Worm (Caenorhabditis elegans) whole organism, mixed stage, embryonic: ENCODE measurements around the gene C08B6.6.

Experiments used
- M03D4.4 ChIP-seq: sonication (generic microtip); optimal IDR thresholded peaks from 2 replicates; lab custom pipeline; 2017; ENCODE audit warnings: mild to moderate bottlenecking, missing genetic modification characterization, missing compliant biosample characterization
- blmp-1 ChIP-seq: fragments of 150-350 bp; optimal IDR thresholded peaks from 2 replicates; lab custom pipeline; 2014; ENCODE audit warnings: missing biosample characterization, missing genetic modification characterization
- ceh-39 ChIP-seq: fragments of 150-350 bp; optimal IDR thresholded peaks from 2 replicates; lab custom pipeline; 2014; ENCODE audit warnings: missing biosample characterization, missing genetic modification characterization
- ceh-43 ChIP-seq: fragments of 200-800 bp; sonication (Bioruptor generic); optimal IDR thresholded peaks from 2 replicates; lab custom pipeline; 2018; ENCODE audit warnings: mild to moderate bottlenecking, missing genetic modification characterization, moderate library complexity, missing compliant biosample characterization
- ces-1 ChIP-seq: fragments of 150-350 bp; optimal IDR thresholded peaks from 2 replicates; lab custom pipeline; 2014; ENCODE audit warnings: missing biosample characterization, missing genetic modification reagents, missing genetic modification characterization
- cnd-1 ChIP-seq: fragments of 200-800 bp; sonication (Bioruptor generic); optimal IDR thresholded peaks from 2 replicates; lab custom pipeline; 2018; ENCODE audit warnings: mild to moderate bottlenecking, missing genetic modification characterization, missing compliant biosample characterization
- drap-1 ChIP-seq: fragments of 200-800 bp; sonication (Bioruptor generic); optimal IDR thresholded peaks from 3 replicates; lab custom pipeline; 2018; ENCODE audit warnings: mild to moderate bottlenecking, missing genetic modification characterization, missing compliant biosample characterization
- elt-1 ChIP-seq: sonication (generic microtip); optimal IDR thresholded peaks from 2 replicates; lab custom pipeline; 2017; ENCODE audit warnings: missing genetic modification characterization, mild to moderate bottlenecking, missing compliant biosample characterization, antibody characterized with exemption, moderate library complexity, borderline replicate concordance; ENCODE audit not compliant: insufficient read depth
- elt-3 ChIP-seq: fragments of 150-350 bp; optimal IDR thresholded peaks from 2 replicates; lab custom pipeline; 2014; ENCODE audit warnings: missing biosample characterization, missing genetic modification characterization
- flh-1 ChIP-seq: fragments of 200-800 bp; sonication (Bioruptor generic); optimal IDR thresholded peaks from 2 replicates; lab custom pipeline; 2018; ENCODE audit warnings: mild to moderate bottlenecking, missing genetic modification characterization, moderate library complexity, missing compliant biosample characterization
- ham-2 ChIP-seq: fragments of 200-800 bp; sonication (Bioruptor generic); optimal IDR thresholded peaks from 2 replicates; lab custom pipeline; 2018; ENCODE audit warnings: mild to moderate bottlenecking, missing genetic modification characterization, missing compliant biosample characterization
- hlh-1 ChIP-seq: fragments of 150-350 bp; optimal IDR thresholded peaks from 2 replicates; lab custom pipeline; 2014; ENCODE audit warnings: missing biosample characterization, missing genetic modification reagents, missing genetic modification characterization
- lin-32 ChIP-seq: fragments of 200-800 bp; sonication (Bioruptor generic); optimal IDR thresholded peaks from 2 replicates; lab custom pipeline; 2018; ENCODE audit warnings: mild to moderate bottlenecking, missing genetic modification characterization, missing compliant biosample characterization
- lsy-2 ChIP-seq: fragments of 150-350 bp; optimal IDR thresholded peaks from 2 replicates; lab custom pipeline; 2014; ENCODE audit warnings: missing biosample characterization, missing genetic modification characterization
- mab-5 ChIP-seq: fragments of 150-350 bp; optimal IDR thresholded peaks from 2 replicates; lab custom pipeline; 2014; ENCODE audit warnings: missing biosample characterization, missing genetic modification characterization
- mep-1 ChIP-seq: fragments of 150-350 bp; optimal IDR thresholded peaks from 2 replicates; lab custom pipeline; 2017; ENCODE audit warnings: missing biosample characterization, missing genetic modification reagents, missing genetic modification characterization, inconsistent platforms
- mls-2 ChIP-seq: sonication (generic microtip); optimal IDR thresholded peaks from 2 replicates; lab custom pipeline; 2016; ENCODE audit warnings: mild to moderate bottlenecking, missing genetic modification characterization, moderate library complexity, missing compliant biosample characterization
- nhr-12 ChIP-seq: fragments of 150-350 bp; optimal IDR thresholded peaks from 2 replicates; lab custom pipeline; 2014; ENCODE audit warnings: missing biosample characterization, missing genetic modification characterization
- nhr-2 ChIP-seq: fragments of 150-350 bp; optimal IDR thresholded peaks from 2 replicates; lab custom pipeline; 2014; ENCODE audit warnings: missing biosample characterization, missing genetic modification characterization
- nhr-237 ChIP-seq: fragments of 150-350 bp; optimal IDR thresholded peaks from 2 replicates; lab custom pipeline; 2014; ENCODE audit warnings: missing biosample characterization, missing genetic modification characterization
- pha-4 ChIP-seq: fragments of 150-350 bp; optimal IDR thresholded peaks from 2 replicates; lab custom pipeline; 2018; ENCODE audit warnings: missing biosample characterization, missing genetic modification reagents, missing genetic modification characterization
- sem-2 ChIP-seq: fragments of 200-800 bp; sonication (Bioruptor generic); optimal IDR thresholded peaks from 2 replicates; lab custom pipeline; 2018; ENCODE audit warnings: mild to moderate bottlenecking, missing genetic modification characterization, missing compliant biosample characterization
- snpc-4 ChIP-seq: fragments of 150-350 bp; optimal IDR thresholded peaks from 2 replicates; lab custom pipeline; 2014; ENCODE audit warnings: missing biosample characterization, missing genetic modification characterization
- sptf-1 ChIP-seq: sonication (generic microtip); optimal IDR thresholded peaks from 2 replicates; lab custom pipeline; 2017; ENCODE audit warnings: mild to moderate bottlenecking, missing genetic modification characterization, moderate library complexity, missing compliant biosample characterization
- tbx-8 ChIP-seq: fragments of 200-800 bp; sonication (Bioruptor generic); optimal IDR thresholded peaks from 2 replicates; lab custom pipeline; 2018; ENCODE audit warnings: mild to moderate bottlenecking, missing genetic modification characterization, moderate library complexity, missing compliant biosample characterization
- unc-120 ChIP-seq: sonication (generic microtip); optimal IDR thresholded peaks from 2 replicates; lab custom pipeline; 2017; ENCODE audit warnings: missing genetic modification characterization, missing compliant biosample characterization; ENCODE audit not compliant: poor library complexity, severe bottlenecking
- unc-62 ChIP-seq: fragments of 150-350 bp; optimal IDR thresholded peaks from 2 replicates; lab custom pipeline; 2014; ENCODE audit warnings: missing biosample characterization, missing genetic modification reagents, missing genetic modification characterization
- zip-8 ChIP-seq: fragments of 150-350 bp; optimal IDR thresholded peaks from 2 replicates; lab custom pipeline; 2014; ENCODE audit warnings: missing biosample characterization, missing genetic modification characterization
- ztf-11 ChIP-seq: fragments of 150-350 bp; optimal IDR thresholded peaks from 2 replicates; lab custom pipeline; 2014; ENCODE audit warnings: missing biosample characterization, missing genetic modification characterization

Gene C08B6.6

DNA sequence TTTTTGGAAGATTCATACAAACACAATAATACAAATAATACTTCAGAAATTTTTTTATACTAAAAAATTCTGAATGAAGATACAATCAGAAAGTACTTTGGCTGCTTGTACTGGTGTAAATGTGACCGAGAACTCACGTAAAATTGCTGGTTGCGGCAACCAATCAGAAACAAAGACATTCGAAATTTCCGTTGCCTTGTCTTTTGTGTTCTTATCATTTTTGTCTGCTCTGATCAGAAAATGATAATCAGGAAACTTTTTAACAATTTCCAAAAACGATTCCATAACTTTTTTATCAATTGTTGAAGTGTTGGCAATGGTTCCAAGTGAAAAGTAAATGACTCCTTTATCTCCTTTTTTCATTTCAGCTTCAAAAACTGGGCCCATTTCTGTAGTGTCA, 26.5 kb upstream of the C08B6.6 start:
- TF ChIP-seq blmp-1 (tag; lab: Kevin White, UChicago) (no peak), cnd-1 (tag; lab: Kevin White, UChicago) (no peak), nhr-2 (tag; lab: Kevin White, UChicago) (no peak), mep-1 (tag; lab: Kevin White, UChicago) (no peak), mab-5 (no peak), zip-8 (tag; lab: Kevin White, UChicago) (no peak), ceh-39 (tag; lab: Kevin White, UChicago) (no peak)

DNA sequence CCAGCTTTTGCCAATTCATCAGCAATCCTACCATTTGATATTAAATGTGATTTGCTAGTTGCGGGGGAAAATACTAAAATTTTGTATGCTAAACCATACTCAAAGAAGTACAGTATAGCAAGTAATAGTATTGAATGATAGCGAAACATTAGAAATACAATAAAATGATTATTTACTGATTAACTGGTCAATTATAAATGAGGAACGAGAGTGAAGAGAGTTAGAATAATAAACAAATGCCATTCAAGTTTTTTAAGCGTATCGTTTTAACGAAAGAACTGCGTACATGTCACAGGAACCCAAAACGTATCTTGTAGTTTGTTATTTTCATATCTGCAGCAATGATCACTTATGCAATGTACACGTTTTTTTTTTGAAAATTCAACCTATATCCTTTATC, 25.0 kb upstream of the C08B6.6 start, which contains the start of gene ugt-47:
ugt-47 (minus strand) TSS at position 169 of the 400 bp plus-strand sequence.
- TF ChIP-seq hlh-1 (tag; lab: Kevin White, UChicago) (no peak), nhr-237 (no peak), snpc-4 (no peak), M03D4.4 (tag; lab: Kevin White, UChicago) (no peak), ceh-39 (tag; lab: Kevin White, UChicago) (no peak), zip-8 (tag; lab: Kevin White, UChicago) (no peak), sptf-1 (tag; lab: Kevin White, UChicago) (no peak), unc-62 (no peak)
- TF ChIP-seq, all 35 proteins: peak for 0

DNA sequence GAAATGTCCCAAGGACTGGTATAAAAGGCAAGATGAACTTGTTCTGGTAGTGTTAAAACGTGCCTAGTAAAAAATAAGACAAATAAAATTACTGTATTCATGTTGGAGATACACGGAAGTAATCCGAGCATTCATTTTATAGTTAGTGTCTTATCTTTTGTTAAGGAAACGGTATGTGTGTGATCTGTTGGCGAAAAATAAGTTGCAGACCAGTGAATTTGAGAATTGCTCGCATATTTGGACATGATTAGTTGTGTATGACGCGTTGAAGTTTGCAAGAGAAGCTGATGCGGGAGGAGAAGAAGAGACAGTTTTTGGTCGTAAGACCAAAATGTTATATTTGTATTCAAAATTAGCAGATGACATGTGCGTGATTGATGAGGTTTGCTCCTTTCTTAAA, 21.5 kb upstream of the C08B6.6 start, which contains the start of gene C08B6.14:
C08B6.14 (minus strand) TSS at position 101 of the 400 bp plus-strand sequence.
- TF ChIP-seq ztf-11 (tag; lab: Kevin White, UChicago) = no peak

DNA sequence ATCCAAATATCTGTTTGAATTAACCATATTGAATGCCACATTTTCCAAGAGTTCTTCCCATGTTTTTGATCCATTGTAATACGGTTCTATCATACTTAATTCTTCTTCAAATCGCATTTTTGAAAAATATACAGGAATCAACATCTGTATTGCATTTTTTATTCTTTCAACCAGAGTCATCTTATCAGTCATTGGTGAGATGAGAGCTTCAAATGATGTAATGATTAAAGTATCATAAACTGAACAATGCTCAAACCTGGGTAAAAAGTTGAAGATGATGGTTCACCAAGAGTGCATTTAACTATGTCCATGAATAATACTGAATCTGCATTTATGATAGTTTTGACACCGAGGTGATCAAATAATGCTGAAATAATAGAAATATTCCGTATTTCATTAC, 19.6 kb upstream of the C08B6.6 start:
- TF ChIP-seq lin-32 (no peak), cnd-1 (tag; lab: Kevin White, UChicago) (no peak), snpc-4 (no peak), drap-1 (GFP tag; lab: Kevin White, UChicago) (no peak), ztf-11 (tag; lab: Kevin White, UChicago) (no peak), nhr-12 (tag; lab: Kevin White, UChicago) (no peak), nhr-237 (no peak), mls-2 (tag; lab: Kevin White, UChicago) (no peak), elt-1 (tag; lab: Kevin White, UChicago) (no peak), pha-4 (tag; lab: Kevin White, UChicago) (no peak)

DNA sequence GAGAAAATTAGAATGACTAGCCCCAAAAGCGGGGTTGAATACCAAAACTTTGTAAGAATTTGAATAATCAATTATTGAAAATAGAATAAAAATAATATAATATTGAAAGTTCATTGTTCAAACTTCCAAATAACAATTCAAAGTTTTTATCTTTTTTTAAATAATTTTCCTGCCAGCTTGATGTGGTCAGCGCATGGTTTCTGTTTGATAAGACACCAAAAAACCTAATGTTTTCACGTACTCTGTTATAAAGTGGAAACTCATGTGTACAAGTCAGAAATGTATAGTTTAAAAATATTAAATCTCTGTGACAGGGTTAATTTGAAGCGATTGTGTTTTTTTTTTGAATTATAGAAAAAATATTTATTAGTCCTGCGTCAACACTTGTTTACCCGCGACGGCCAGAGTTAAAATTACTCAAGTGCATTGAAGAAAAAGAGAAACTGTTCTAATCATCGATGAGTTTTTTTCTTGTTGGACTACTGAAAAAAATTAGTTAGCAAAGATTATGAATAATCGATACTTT, 18.6 kb upstream of the C08B6.6 start, which contains the start of gene ugt-17:
ugt-17 (minus strand) TSS at position 180 of the 526 bp plus-strand sequence.
- no peak for TF ChIP-seq zip-8 (tag; lab: Kevin White, UChicago)
- TF ChIP-seq mab-5 = no peak
- no peak for TF ChIP-seq lsy-2 (tag; lab: Kevin White, UChicago)
- no peak for TF ChIP-seq sem-2 (GFP tag; lab: Kevin White, UChicago)
- TF ChIP-seq mep-1 (tag; lab: Kevin White, UChicago) = no peak
- TF ChIP-seq unc-62 = no peak
- TF ChIP-seq drap-1 (GFP tag; lab: Kevin White, UChicago) = no peak
- no peak for TF ChIP-seq M03D4.4 (tag; lab: Kevin White, UChicago)
- TF ChIP-seq elt-3 (tag; lab: Kevin White, UChicago) = no peak
- no peak for TF ChIP-seq snpc-4
- no peak for TF ChIP-seq cnd-1 (tag; lab: Kevin White, UChicago)
- no peak for TF ChIP-seq unc-120 (tag; lab: Kevin White, UChicago)
- no peak for TF ChIP-seq ces-1 (GFP tag; lab: Kevin White, UChicago)
- TF ChIP-seq ceh-43 (GFP tag; lab: Kevin White, UChicago) = no peak
- TF ChIP-seq mls-2 (tag; lab: Kevin White, UChicago) = no peak
- no peak for TF ChIP-seq nhr-237
- no peak for TF ChIP-seq tbx-8 (GFP tag; lab: Kevin White, UChicago)
- no peak for TF ChIP-seq ham-2 (GFP tag; lab: Kevin White, UChicago)
- no peak for TF ChIP-seq lin-32

DNA sequence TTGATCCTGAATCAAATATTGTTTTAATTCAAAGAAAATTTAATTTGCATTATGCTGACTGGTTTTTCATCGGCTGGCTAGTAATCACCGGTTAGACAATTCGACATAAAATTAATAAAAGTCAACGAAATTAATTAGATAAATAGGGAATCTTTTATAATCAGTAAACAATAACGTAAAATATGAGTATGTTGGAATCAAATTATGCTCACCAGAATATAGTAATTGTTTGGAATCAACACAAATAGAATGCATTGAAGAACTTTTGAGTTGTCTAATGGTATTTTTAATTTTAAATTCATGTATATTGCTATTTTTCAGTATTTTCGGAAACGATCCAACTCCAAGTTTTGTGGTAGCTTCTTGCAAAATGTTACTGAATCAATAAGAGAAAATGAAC, 18.0 kb upstream of the C08B6.6 start, which contains the start of gene C08B6.2:
C08B6.2 (plus strand) TSS at position 301 of the 400 bp plus-strand sequence.
- TF ChIP-seq flh-1 (GFP tag; lab: Kevin White, UChicago) (no peak), sptf-1 (tag; lab: Kevin White, UChicago) (no peak), drap-1 (GFP tag; lab: Kevin White, UChicago) (no peak), unc-62 (no peak)
